Worm (Caenorhabditis elegans): Measurements from ENCODE around the gene F14H8.2.

Gene F14H8.2

ce11 chrV:15002184-15002690 is 17.9 kb downstream of the F14H8.2 start, which contains the start of the genes fib-1 and mut-15 (continued):
- TF ChIP-seq nhr-6 (tag; optimal IDR thresholded peaks at IDR 0.05): peak; percentile 95
- peak; percentile 96 for TF ChIP-seq mes-2 (tag; optimal IDR thresholded peaks at IDR 0.05; ENCODE audit: poor library complexity, severe bottlenecking)
- TF ChIP-seq nhr-111 (GFP tag; optimal IDR thresholded peaks at IDR 0.05): no peak
- peak; percentile 71; the same call in 1 of the 2 replicates for TF ChIP-seq T26A8.4 (GFP tag; IDR thresholded peaks at IDR 0.05)
- TF ChIP-seq nhr-77 (tag; optimal IDR thresholded peaks at IDR 0.05): peak; percentile 94
- TF ChIP-seq lin-29 (GFP tag; IDR thresholded peaks at IDR 0.05): no peak
- peak; percentile 77 for TF ChIP-seq hlh-30 (tag; optimal IDR thresholded peaks at IDR 0.05; ENCODE audit: insufficient read depth)
- 0 out of 2 replicates have a peak, but pooled peaks have one; percentile 19 for TF ChIP-seq php-3 (GFP tag; IDR thresholded peaks at IDR 0.05)
- no peak for TF ChIP-seq skn-1 (tag; optimal IDR thresholded peaks at IDR 0.05)
- TF ChIP-seq nhr-102 (tag; optimal IDR thresholded peaks at IDR 0.05): peak; percentile 80
- TF ChIP-seq ceh-44 (GFP tag; IDR thresholded peaks at IDR 0.05): peak; percentile 75
- no peak for TF ChIP-seq lir-3 (tag; optimal IDR thresholded peaks at IDR 0.05)
- peak; percentile 48 for TF ChIP-seq F49E8.2 (tag; optimal IDR thresholded peaks at IDR 0.05; ENCODE audit: borderline replicate concordance)
- TF ChIP-seq unc-39 (tag; optimal IDR thresholded peaks at IDR 0.05): no peak
- peak; percentile 71 for TF ChIP-seq spr-1 (tag; optimal IDR thresholded peaks at IDR 0.05)
- no peak for TF ChIP-seq cey-2 (tag; optimal IDR thresholded peaks at IDR 0.05; ENCODE audit: borderline replicate concordance, insufficient read depth)
- peak; percentile 78 for TF ChIP-seq mxl-3 (GFP tag; optimal IDR thresholded peaks at IDR 0.05)
- no peak for TF ChIP-seq tag-97 (GFP tag; IDR thresholded peaks at IDR 0.05)
- no peak for TF ChIP-seq madf-9 (GFP tag; conservative IDR thresholded peaks at IDR 0.05)
- TF ChIP-seq rbr-2 (tag; optimal IDR thresholded peaks at IDR 0.05): peak; percentile 92
- peak; percentile 89; the same call in 1 of the 2 replicates for TF ChIP-seq nhr-42 (GFP tag; IDR thresholded peaks at IDR 0.05)
- no peak for TF ChIP-seq ztf-7 (tag; optimal IDR thresholded peaks at IDR 0.05)
- TF ChIP-seq Y5F2A.4 (GFP tag; optimal IDR thresholded peaks at IDR 0.05): no peak
- peak; percentile 89 for TF ChIP-seq dve-1 (tag; optimal IDR thresholded peaks at IDR 0.05; ENCODE audit: insufficient read depth)
- peak in 1 of 2 experiments; percentile 42 for TF ChIP-seq daf-16 (GFP tag; optimal IDR thresholded peaks at IDR 0.05)
- peak; percentile 54 for TF ChIP-seq daf-16 (tag; optimal IDR thresholded peaks at IDR 0.05)
- TF ChIP-seq arid-1 (GFP tag; conservative IDR thresholded peaks at IDR 0.05): 0 out of 2 replicates have a peak, but pooled peaks have one; percentile 55
- TF ChIP-seq vab-7 (GFP tag; IDR thresholded peaks at IDR 0.05): peak; percentile 60; the same call in 1 of the 2 replicates
- peak; percentile 80 for TF ChIP-seq dmd-6 (GFP tag; IDR thresholded peaks at IDR 0.05)
- TF ChIP-seq daf-8 (GFP tag; IDR thresholded peaks at IDR 0.05): no peak
- TF ChIP-seq unc-62 (GFP tag; optimal IDR thresholded peaks at IDR 0.05 in 1 of 2): peak in 1 of 2 experiments; percentile 99
- no peak for TF ChIP-seq unc-62 (tag; optimal IDR thresholded peaks at IDR 0.05)
- TF ChIP-seq Y105C5A.15 (GFP tag; IDR thresholded peaks at IDR 0.05): no peak
- TF ChIP-seq dmd-8 (GFP tag; IDR thresholded peaks at IDR 0.05): no peak
- no peak for TF ChIP-seq sdz-12 (GFP tag; optimal IDR thresholded peaks at IDR 0.05)
- peak; percentile 99 for TF ChIP-seq lin-38 (GFP tag; IDR thresholded peaks at IDR 0.05)
- peak; percentile 86 for TF ChIP-seq hmg-1.1 (GFP tag; IDR thresholded peaks at IDR 0.05)
- no peak for TF ChIP-seq lin-39 (tag; optimal IDR thresholded peaks at IDR 0.05)
- no peak for TF ChIP-seq F26F4.8 (GFP tag; conservative IDR thresholded peaks at IDR 0.05)
- TF ChIP-seq lin-15B (tag; optimal IDR thresholded peaks at IDR 0.05): peak; percentile 76
- TF ChIP-seq zfp-2 (tag; optimal IDR thresholded peaks at IDR 0.05): peak; percentile 69
- peak; percentile 86 for TF ChIP-seq fkh-10 (GFP tag; optimal IDR thresholded peaks at IDR 0.05)
- TF ChIP-seq mdl-1 (tag; optimal IDR thresholded peaks at IDR 0.05): peak in 1 of 2 experiments; percentile 28
- no peak for TF ChIP-seq saeg-2 (GFP tag; IDR thresholded peaks at IDR 0.05)
- TF ChIP-seq nhr-11 (tag; optimal IDR thresholded peaks at IDR 0.05): peak; percentile 91
- TF ChIP-seq mxl-2 (GFP tag; conservative IDR thresholded peaks at IDR 0.05): no peak
- TF ChIP-seq zfp-3 (GFP tag; conservative IDR thresholded peaks at IDR 0.05): no peak
- TF ChIP-seq lin-13 (GFP tag; optimal IDR thresholded peaks at IDR 0.05): peak; percentile 86
- TF ChIP-seq duxl-1 (tag; optimal IDR thresholded peaks at IDR 0.05; ENCODE audit: poor library complexity): peak; percentile 62
- peak; percentile 81 for TF ChIP-seq dpl-1 (GFP tag; optimal IDR thresholded peaks at IDR 0.05)
